Fruit fly (Drosophila melanogaster): Measurements from ENCODE around the gene CG31673.
A peak's percentile ranks its signal among the peaks of the same experiment; 100 is the strongest.

CG31673 gene

DNA sequence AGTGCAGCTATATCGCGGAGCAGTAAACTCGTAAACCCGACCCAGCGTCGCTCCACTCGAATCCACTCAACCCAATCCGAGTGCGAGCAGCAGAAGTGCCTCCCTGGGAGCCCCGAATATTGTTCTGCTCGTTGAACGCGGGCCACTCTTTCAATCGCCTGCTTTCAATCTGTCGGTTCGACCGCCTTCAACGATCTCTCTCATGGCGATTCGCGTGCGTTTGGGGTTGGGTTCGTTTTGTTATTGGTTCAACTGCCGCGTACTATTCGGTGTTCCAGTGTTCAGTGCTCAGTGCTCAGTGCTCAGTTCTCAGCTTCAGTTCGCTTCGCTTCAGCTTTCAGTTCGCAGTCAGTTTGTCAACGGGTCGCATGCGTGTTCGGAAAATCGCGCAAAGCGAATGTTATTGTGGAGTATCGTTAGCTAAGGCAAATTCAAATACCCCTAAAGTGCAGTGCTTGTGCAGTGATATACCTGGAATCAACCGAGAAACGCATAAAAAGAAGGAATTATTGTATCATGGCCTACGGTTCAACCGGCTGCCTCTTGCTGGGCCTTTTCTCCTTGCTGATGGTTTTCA lies 11.1 kb downstream of the CG31673 start, which contains the start of gene CG31676:
TSS of gene CG31676 (plus strand) at position 289 of the 577 bp plus-strand sequence.
- TF ChIP-seq toy (GFP tag; IDR thresholded peaks at IDR 0.05) (no peak), sug (tag; optimal IDR thresholded peaks at IDR 0.05) (peak; percentile 4), B-H2 (GFP tag; optimal IDR thresholded peaks at IDR 0.05) (peak; percentile 73), CG34376 (GFP tag; optimal IDR thresholded peaks at IDR 0.05) (peak; percentile 61), CG18764 (GFP tag; optimal IDR thresholded peaks at IDR 0.05) (no peak), CG15479 (GFP tag; optimal IDR thresholded peaks at IDR 0.05) (no peak), H2.0 (GFP tag; IDR thresholded peaks at IDR 0.05) (no peak), CG10543 (GFP tag; optimal IDR thresholded peaks at IDR 0.05) (peak; percentile 45), CG12769 (tag; optimal IDR thresholded peaks at IDR 0.05) (peak; percentile 42), lab (GFP tag; optimal IDR thresholded peaks at IDR 0.05) (peak; percentile 53), seq (GFP tag; IDR thresholded peaks at IDR 0.05) (no peak), CG10147 (GFP tag; optimal IDR thresholded peaks at IDR 0.05) (no peak), CG17328 (GFP tag; IDR thresholded peaks at IDR 0.05) (no peak), crol (GFP tag; IDR thresholded peaks at IDR 0.05) (no peak), D (optimal IDR thresholded peaks at IDR 0.05) (no peak), D (GFP tag; optimal IDR thresholded peaks at IDR 0.05) (no peak), CG6813 (GFP tag; optimal IDR thresholded peaks at IDR 0.05) (peak; percentile 57), Abd-B (GFP tag; optimal IDR thresholded peaks at IDR 0.05) (no peak), tin (GFP tag; optimal IDR thresholded peaks at IDR 0.05) (no peak), disco-r (GFP tag; optimal IDR thresholded peaks at IDR 0.05) (no peak), Sox100B (GFP tag; optimal IDR thresholded peaks at IDR 0.05) (no peak), ems (GFP tag; optimal IDR thresholded peaks at IDR 0.05) (no peak), odd (GFP tag; optimal IDR thresholded peaks at IDR 0.05) (peak; percentile 37), CG4854 (GFP tag; optimal IDR thresholded peaks at IDR 0.05) (no peak), CG18011 (GFP tag; optimal IDR thresholded peaks at IDR 0.05) (no peak), Oaz (GFP tag; IDR thresholded peaks at IDR 0.05) (no peak), CG15601 (tag; optimal IDR thresholded peaks at IDR 0.05) (peak; percentile 100), CG6854 (GFP tag; optimal IDR thresholded peaks at IDR 0.05) (peak; percentile 45), CG17385 (GFP tag; optimal IDR thresholded peaks at IDR 0.05) (peak; percentile 12), Ptx1 (GFP tag; IDR thresholded peaks at IDR 0.05) (no peak), CG17186 (GFP tag; optimal IDR thresholded peaks at IDR 0.05) (no peak), CG2116 (GFP tag; optimal IDR thresholded peaks at IDR 0.05) (no peak), chn (GFP tag; optimal IDR thresholded peaks at IDR 0.05) (no peak), pros (GFP tag; optimal IDR thresholded peaks at IDR 0.05) (no peak), CG6175 (GFP tag; IDR thresholded peaks at IDR 0.05) (0 out of 3 replicates have a peak, but pooled peaks have one; percentile 23), schlank (tag; optimal IDR thresholded peaks at IDR 0.05) (peak; percentile 52), inv (GFP tag; IDR thresholded peaks at IDR 0.05; ENCODE audit: partially characterized antibody) (no peak), CG32767 (GFP tag; IDR thresholded peaks at IDR 0.05) (no peak), gro (GFP tag; optimal IDR thresholded peaks at IDR 0.05) (no peak), CG9876 (GFP tag; optimal IDR thresholded peaks at IDR 0.05) (no peak), wdn (GFP tag; IDR thresholded peaks at IDR 0.05) (peak; percentile 40; the same call in 1 of the 2 replicates), ssp (GFP tag; IDR thresholded peaks at IDR 0.05) (no peak), Gsc (GFP tag; IDR thresholded peaks at IDR 0.05) (no peak), nmo (GFP tag; optimal IDR thresholded peaks at IDR 0.05) (no peak), C15 (GFP tag; IDR thresholded peaks at IDR 0.05) (no peak), CG31441 (GFP tag; IDR thresholded peaks at IDR 0.05) (0 out of 2 replicates have a peak, but pooled peaks have one; percentile 6), cato (GFP tag; optimal IDR thresholded peaks at IDR 0.05; ENCODE audit: borderline replicate concordance) (no peak), gsb-n (tag; optimal IDR thresholded peaks at IDR 0.05) (no peak), CG7963 (GFP tag; IDR thresholded peaks at IDR 0.05; ENCODE audit: partially characterized antibody) (no peak), Mrtf (GFP tag; IDR thresholded peaks at IDR 0.05) (no peak), abd-A (tag; optimal IDR thresholded peaks at IDR 0.05) (no peak)

Data from whole organism, embryonic.